Worm (Caenorhabditis elegans) whole organism, early embryonic: Measurements from ENCODE around the gene mes-1.

Experiments
- B0310.2 ChIP-seq: sonication (generic microtip); optimal IDR thresholded peaks from 2 replicates; lab custom pipeline; 2016; ENCODE audit warnings: mild to moderate bottlenecking, missing genetic modification characterization, missing compliant biosample characterization
- F13C5.2 ChIP-seq: sonication (generic microtip); optimal IDR thresholded peaks from 2 replicates; lab custom pipeline; 2017; ENCODE audit warnings: mild to moderate bottlenecking, missing genetic modification characterization, inconsistent platforms, missing compliant biosample characterization
- aly-1 ChIP-seq: sonication (generic microtip); optimal IDR thresholded peaks from 2 replicates; lab custom pipeline; 2016; ENCODE audit warnings: missing genetic modification characterization, missing compliant biosample characterization
- ama-1 ChIP-seq: fragments of 150-350 bp; optimal IDR thresholded peaks from 2 replicates; lab custom pipeline; 2014
- ceh-13 ChIP-seq: fragments of 200-800 bp; sonication (Bioruptor generic); optimal IDR thresholded peaks from 2 replicates; lab custom pipeline; 2018; ENCODE audit warnings: mild to moderate bottlenecking, missing genetic modification characterization, missing compliant biosample characterization
- ceh-36 ChIP-seq: sonication (generic microtip); optimal IDR thresholded peaks from 2 replicates; lab custom pipeline; 2016; ENCODE audit warnings: missing genetic modification characterization, inconsistent platforms, missing compliant biosample characterization
- ets-7 ChIP-seq: sonication (generic microtip); optimal IDR thresholded peaks from 2 replicates; lab custom pipeline; 2016; ENCODE audit warnings: missing genotype, missing genetic modification characterization, missing compliant biosample characterization
- flt-1 ChIP-seq: fragments of 200-800 bp; sonication (Bioruptor generic); IDR thresholded peaks from 2 replicates; pipeline ENCODE4 v1.3.6; 2022; ENCODE audit warnings: missing genetic modification characterization, missing compliant biosample characterization
- hmbx-1 ChIP-seq: sonication (generic microtip); optimal IDR thresholded peaks from 2 replicates; lab custom pipeline; 2016; ENCODE audit warnings: mild to moderate bottlenecking, missing genetic modification characterization, missing compliant biosample characterization
- hmg-4 ChIP-seq: fragments of 200-800 bp; sonication (Bioruptor generic); optimal IDR thresholded peaks from 2 replicates; lab custom pipeline; 2018; ENCODE audit warnings: mild to moderate bottlenecking, missing genetic modification characterization, missing compliant biosample characterization
- hnd-1 ChIP-seq: sonication (generic microtip); optimal IDR thresholded peaks from 2 replicates; lab custom pipeline; 2016; ENCODE audit warnings: missing genetic modification characterization, missing compliant biosample characterization
- pes-1 ChIP-seq: fragments of 200-800 bp; sonication (Bioruptor generic); IDR thresholded peaks from 2 replicates; pipeline ENCODE4 v1.3.6; 2022; ENCODE audit warnings: missing genetic modification reagents, missing genetic modification characterization, missing compliant biosample characterization
- scrt-1 ChIP-seq: fragments of 200-800 bp; sonication (Bioruptor generic); IDR thresholded peaks from 2 replicates; pipeline ENCODE4 v1.3.6; 2022; ENCODE audit warnings: missing genetic modification characterization, missing compliant biosample characterization
- sea-1 ChIP-seq: fragments of 200-800 bp; sonication (Bioruptor generic); conservative IDR thresholded peaks from 2 replicates; pipeline ENCODE4 v1.3.6; 2022; ENCODE audit warnings: missing genetic modification characterization, missing compliant biosample characterization
- tbx-11 ChIP-seq: fragments of 200-800 bp; sonication (Bioruptor generic); IDR thresholded peaks from 2 replicates; pipeline ENCODE4 v1.3.6; 2022; ENCODE audit warnings: missing genetic modification characterization, missing compliant biosample characterization
- tbx-37 ChIP-seq: fragments of 200-800 bp; sonication (Bioruptor generic); conservative IDR thresholded peaks from 2 replicates; pipeline ENCODE4 v1.3.6; 2022; ENCODE audit warnings: missing genetic modification reagents, missing genetic modification characterization, missing compliant biosample characterization
- tra-4 ChIP-seq: sonication (generic microtip); optimal IDR thresholded peaks from 2 replicates; lab custom pipeline; 2017; ENCODE audit warnings: missing genetic modification characterization, missing compliant biosample characterization

The mes-1 gene

ce11 chrX:11827528-11827927 lies 29.8 kb upstream of the mes-1 start:
- no peak for TF ChIP-seq hnd-1 (tag; lab: Kevin White, UChicago)
- no peak for TF ChIP-seq tbx-11 (GFP tag; lab: Robert Waterston, UW)
- no peak for TF ChIP-seq ama-1 (lab: Kevin White, UChicago)
- no peak for TF ChIP-seq hmbx-1 (tag; lab: Kevin White, UChicago)
- TF ChIP-seq B0310.2 (tag; lab: Kevin White, UChicago), result no peak
- TF ChIP-seq pes-1 (GFP tag; lab: Robert Waterston, UW), result no peak

ce11 chrX:11828661-11829060 lies 28.6 kb upstream of the mes-1 start:
- TF ChIP-seq ceh-36 (tag; lab: Kevin White, UChicago), result no peak
- TF ChIP-seq tra-4 (tag; lab: Kevin White, UChicago), result no peak
- TF ChIP-seq sea-1 (GFP tag; lab: Robert Waterston, UW), result no peak
- no peak for TF ChIP-seq pes-1 (GFP tag; lab: Robert Waterston, UW)
- no peak for TF ChIP-seq ceh-13
- TF ChIP-seq hnd-1 (tag; lab: Kevin White, UChicago), result no peak
- TF ChIP-seq flt-1 (GFP tag; lab: Robert Waterston, UW), result no peak
- TF ChIP-seq B0310.2 (tag; lab: Kevin White, UChicago), result no peak

ce11 chrX:11837378-11837777 lies 19.9 kb upstream of the mes-1 start, which contains the start of gene taf-7.1:
TSS of gene taf-7.1 (minus strand) at chrX:11837478.
- TF ChIP-seq tbx-11 (GFP tag; lab: Robert Waterston, UW) (no peak), scrt-1 (GFP tag; lab: Robert Waterston, UW) (no peak), hnd-1 (tag; lab: Kevin White, UChicago) (no peak), sea-1 (GFP tag; lab: Robert Waterston, UW) (no peak), ama-1 (lab: Kevin White, UChicago) (no peak), hmbx-1 (tag; lab: Kevin White, UChicago) (no peak), pes-1 (GFP tag; lab: Robert Waterston, UW) (no peak), ceh-36 (tag; lab: Kevin White, UChicago) (no peak), ceh-13 (no peak), tra-4 (tag; lab: Kevin White, UChicago) (no peak)

ce11 chrX:11843363-11843762 lies 13.9 kb upstream of the mes-1 start, which contains the start of gene F54F7.2:
TSS of gene F54F7.2 (plus strand) at chrX:11843663.
- no peak for TF ChIP-seq ceh-13

- TF ChIP-seq B0310.2 (tag; lab: Kevin White, UChicago) (no peak), hmbx-1 (tag; lab: Kevin White, UChicago) (no peak), hmg-4 (GFP tag; lab: Kevin White, UChicago) (no peak), aly-1 (tag; lab: Kevin White, UChicago) (no peak), tra-4 (tag; lab: Kevin White, UChicago) (no peak), ceh-36 (tag; lab: Kevin White, UChicago) (no peak), ets-7 (tag; lab: Kevin White, UChicago) (no peak), tbx-11 (GFP tag; lab: Robert Waterston, UW) (no peak), flt-1 (GFP tag; lab: Robert Waterston, UW) (no peak), ama-1 (lab: Kevin White, UChicago) (no peak), ceh-13 (no peak), tbx-37 (GFP tag; lab: Robert Waterston, UW) (no peak), scrt-1 (GFP tag; lab: Robert Waterston, UW) (no peak)
Measured at ce11 chrX:11848618-11849017, 8.7 kb upstream of the mes-1 start, which contains the start of gene F54F7.9. TSS of gene F54F7.9 (minus strand) at chrX:11848718.

- TF ChIP-seq flt-1 (GFP tag; lab: Robert Waterston, UW) (no peak), tbx-37 (GFP tag; lab: Robert Waterston, UW) (no peak), F13C5.2 (no peak), hnd-1 (tag; lab: Kevin White, UChicago) (no peak), B0310.2 (tag; lab: Kevin White, UChicago) (no peak), tra-4 (tag; lab: Kevin White, UChicago) (no peak), scrt-1 (GFP tag; lab: Robert Waterston, UW) (no peak), ama-1 (lab: Kevin White, UChicago) (no peak), ets-7 (tag; lab: Kevin White, UChicago) (no peak), sea-1 (GFP tag; lab: Robert Waterston, UW) (no peak), pes-1 (GFP tag; lab: Robert Waterston, UW) (no peak), ceh-36 (tag; lab: Kevin White, UChicago) (no peak), hmbx-1 (tag; lab: Kevin White, UChicago) (no peak), tbx-11 (GFP tag; lab: Robert Waterston, UW) (no peak), ceh-13 (no peak), aly-1 (tag; lab: Kevin White, UChicago) (no peak)
Measured at ce11 chrX:11850082-11850481, 7.2 kb upstream of the mes-1 start, which contains the start of gene F54F7.3. TSS of gene F54F7.3 (minus strand) at chrX:11850182.

ce11 chrX:11850572-11850971 lies 6.7 kb upstream of the mes-1 start, which contains the start of gene F54F7.14:
TSS of gene F54F7.14 (plus strand) at chrX:11850872.
- no peak for TF ChIP-seq ets-7 (tag; lab: Kevin White, UChicago)
- no peak for TF ChIP-seq sea-1 (GFP tag; lab: Robert Waterston, UW)
- TF ChIP-seq pes-1 (GFP tag; lab: Robert Waterston, UW), result no peak
- TF ChIP-seq hmbx-1 (tag; lab: Kevin White, UChicago), result no peak
- no peak for TF ChIP-seq tbx-11 (GFP tag; lab: Robert Waterston, UW)
- TF ChIP-seq ceh-13, result no peak
- no peak for TF ChIP-seq B0310.2 (tag; lab: Kevin White, UChicago)
- no peak for TF ChIP-seq aly-1 (tag; lab: Kevin White, UChicago)
- TF ChIP-seq flt-1 (GFP tag; lab: Robert Waterston, UW), result no peak
- no peak for TF ChIP-seq ceh-36 (tag; lab: Kevin White, UChicago)
- no peak for TF ChIP-seq hnd-1 (tag; lab: Kevin White, UChicago)
- no peak for TF ChIP-seq tra-4 (tag; lab: Kevin White, UChicago)
- TF ChIP-seq scrt-1 (GFP tag; lab: Robert Waterston, UW), result no peak
- no peak for TF ChIP-seq F13C5.2
